Fruit fly (Drosophila melanogaster) whole organism, adult: Measurements from ENCODE around the gene CG42525.
A peak's percentile ranks its signal among the peaks of the same experiment; 100 is the strongest.

ENCODE experiments used
- CG11617 ChIP-seq: fragments of 200-800 bp; sonication (Bioruptor generic); optimal IDR thresholded peaks from 2 replicates; lab custom pipeline; 2017; ENCODE audit warnings: mild to moderate bottlenecking, missing biosample characterization, missing genetic modification reagents, missing genetic modification characterization
- CG12768 ChIP-seq: fragments of 200-800 bp; sonication (Bioruptor generic); optimal IDR thresholded peaks from 2 replicates; lab custom pipeline; 2017; ENCODE audit warnings: missing biosample characterization, missing genetic modification characterization, mild to moderate bottlenecking, moderate library complexity, missing genetic modification reagents
- CG14711 ChIP-seq: fragments of 200-800 bp; sonication (Bioruptor generic); optimal IDR thresholded peaks from 2 replicates; lab custom pipeline; 2018; ENCODE audit warnings: missing biosample characterization, mild to moderate bottlenecking, missing genetic modification characterization, moderate library complexity
- CG1620 ChIP-seq: fragments of 200-800 bp; sonication (Bioruptor generic); optimal IDR thresholded peaks from 2 replicates; lab custom pipeline; 2016; ENCODE audit warnings: missing biosample characterization, missing genetic modification characterization
- CG33017 ChIP-seq: fragments of 200-800 bp; sonication (Bioruptor generic); optimal IDR thresholded peaks from 2 replicates; lab custom pipeline; 2018; ENCODE audit warnings: missing biosample characterization, mild to moderate bottlenecking, missing genetic modification characterization, moderate library complexity
- CG5204 ChIP-seq: fragments of 200-800 bp; sonication (Bioruptor generic); optimal IDR thresholded peaks from 2 replicates; lab custom pipeline; 2016; ENCODE audit warnings: missing biosample characterization, missing genetic modification characterization
- CG7045 ChIP-seq: fragments of 200-800 bp; sonication (Bioruptor generic); optimal IDR thresholded peaks from 2 replicates; lab custom pipeline; 2017; ENCODE audit warnings: missing biosample characterization, mild to moderate bottlenecking, missing genetic modification characterization
- CG7101 ChIP-seq: fragments of 200-800 bp; sonication (Bioruptor generic); optimal IDR thresholded peaks from 2 replicates; lab custom pipeline; 2018; ENCODE audit warnings: missing biosample characterization, mild to moderate bottlenecking, missing genetic modification characterization, moderate library complexity
- Clk ChIP-seq: fragments of 200-800 bp; sonication (Bioruptor generic); optimal IDR thresholded peaks from 2 replicates; lab custom pipeline; 2017; ENCODE audit warnings: missing biosample characterization, missing genetic modification characterization
- Crg-1 ChIP-seq: fragments of 200-800 bp; sonication (Bioruptor generic); optimal IDR thresholded peaks from 2 replicates; lab custom pipeline; 2016; ENCODE audit warnings: missing biosample characterization, missing genetic modification characterization
- Hr96 ChIP-seq: fragments of 200-800 bp; sonication (Bioruptor generic); optimal IDR thresholded peaks from 2 replicates; lab custom pipeline; 2016; ENCODE audit warnings: missing biosample characterization, missing genetic modification characterization
- Mnt ChIP-seq: fragments of 200-800 bp; sonication (Bioruptor generic); optimal IDR thresholded peaks from 2 replicates; lab custom pipeline; 2016; ENCODE audit warnings: missing biosample characterization, mild to moderate bottlenecking, missing genetic modification characterization
- bab1 ChIP-seq: fragments of 200-800 bp; sonication (Bioruptor generic); optimal IDR thresholded peaks from 3 replicates; lab custom pipeline; 2019; ENCODE audit warnings: missing biosample characterization, mild to moderate bottlenecking, missing genetic modification characterization, moderate library complexity
- cic ChIP-seq: fragments of 200-800 bp; sonication (Bioruptor generic); optimal IDR thresholded peaks from 2 replicates; lab custom pipeline; 2017; ENCODE audit warnings: missing biosample characterization, mild to moderate bottlenecking, missing genetic modification characterization, moderate library complexity
- cnc ChIP-seq, 2 experiments: fragments of >200 bp; optimal IDR thresholded peaks; 2 replicates each; lab custom pipeline; 2017
- kay ChIP-seq: fragments of 200-800 bp; sonication (Bioruptor generic); peaks from one replicate; lab custom pipeline; 2016; ENCODE audit warnings: missing biosample characterization, missing genetic modification characterization, borderline replicate concordance
- ovo ChIP-seq: fragments of 200-800 bp; sonication (Bioruptor generic); optimal IDR thresholded peaks from 2 replicates; lab custom pipeline; 2016; ENCODE audit warnings: missing biosample characterization, missing genetic modification characterization
- pad ChIP-seq: fragments of 200-800 bp; sonication (Bioruptor generic); optimal IDR thresholded peaks from 3 replicates; lab custom pipeline; 2017; ENCODE audit warnings: missing biosample characterization, missing genetic modification characterization, mild to moderate bottlenecking, moderate library complexity, missing genetic modification reagents
- tj ChIP-seq: fragments of 200-800 bp; sonication (Bioruptor generic); optimal IDR thresholded peaks from 3 replicates; lab custom pipeline; 2017; ENCODE audit warnings: missing biosample characterization, mild to moderate bottlenecking, missing genetic modification characterization, moderate library complexity
- toe ChIP-seq: fragments of 200-800 bp; sonication (Bioruptor generic); optimal IDR thresholded peaks from 2 replicates; lab custom pipeline; 2016; ENCODE audit warnings: missing biosample characterization, missing genetic modification characterization

CG42525 gene

DNA sequence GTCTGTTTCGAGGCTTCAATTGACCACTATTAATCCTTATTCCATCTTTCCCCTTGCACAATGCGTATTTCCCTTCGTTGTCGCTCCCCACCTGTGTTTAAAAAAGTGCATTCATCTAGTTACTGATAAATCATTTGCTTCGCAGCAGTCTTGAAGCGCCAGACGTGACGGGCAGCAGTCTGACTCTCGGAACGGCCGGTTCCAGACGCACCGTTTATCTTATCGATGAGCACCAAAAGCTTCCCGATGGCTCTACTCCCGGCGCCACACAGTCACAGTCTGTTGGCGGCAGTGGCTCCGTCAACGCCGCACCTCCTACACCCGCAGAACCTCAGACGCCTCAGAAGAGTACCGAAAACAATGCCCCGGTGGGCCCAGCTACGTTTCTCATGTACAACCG, 5.4 kb downstream of the CG42525 start, which contains the start of gene CG42494:
TSS of gene CG42494 (plus strand) at position 301 of the 400 bp plus-strand sequence.
- no peak for TF ChIP-seq CG33017 (tag; lab: Kevin White, UChicago)
- no peak for TF ChIP-seq toe (GFP tag; lab: Kevin White, UChicago)
- TF ChIP-seq ovo (GFP tag; lab: Kevin White, UChicago): no peak
- TF ChIP-seq CG14711 (tag; lab: Kevin White, UChicago): no peak
- TF ChIP-seq bab1 (GFP tag; lab: Kevin White, UChicago): no peak
- no peak for TF ChIP-seq Clk
- TF ChIP-seq tj: no peak
- TF ChIP-seq CG12768 (GFP tag; lab: Kevin White, UChicago): no peak
- no peak for TF ChIP-seq Crg-1
- no peak for TF ChIP-seq CG7045 (GFP tag; lab: Kevin White, UChicago)
- TF ChIP-seq cic (GFP tag; lab: Kevin White, UChicago): no peak
- no peak for TF ChIP-seq pad (GFP tag; lab: Kevin White, UChicago)
- TF ChIP-seq Mnt (GFP tag; lab: Kevin White, UChicago): no peak

DNA sequence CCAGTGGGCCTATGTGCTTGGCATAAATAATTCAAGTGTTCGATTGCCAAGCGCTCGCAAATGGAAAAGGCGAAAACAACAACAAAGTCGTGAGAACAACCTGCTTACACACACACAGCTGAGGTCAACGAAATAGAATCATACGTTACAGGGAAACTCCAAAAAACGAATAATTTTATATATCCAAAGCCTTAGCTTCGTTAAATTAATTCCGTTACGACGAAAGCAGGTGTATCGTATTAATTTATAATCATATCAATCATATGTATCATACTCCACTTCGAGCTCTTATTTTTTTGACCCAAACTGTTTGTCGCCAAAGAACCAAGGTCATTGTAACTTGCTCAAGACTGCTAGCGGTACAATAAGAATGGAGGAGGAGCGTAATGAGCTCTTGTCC, 10.1 kb downstream of the CG42525 start:
- TF ChIP-seq Clk (no peak), CG14711 (tag; lab: Kevin White, UChicago) (peak; percentile 70), cnc (optimal IDR thresholded peaks at IDR 0.05; lab: Kevin White, UChicago) (no peak), CG1620 (peak; percentile 47), toe (GFP tag; lab: Kevin White, UChicago) (peak; percentile 3), Hr96 (GFP tag; lab: Kevin White, UChicago) (peak; percentile 36), cic (GFP tag; lab: Kevin White, UChicago) (no peak), bab1 (GFP tag; lab: Kevin White, UChicago) (peak; percentile 93), Crg-1 (peak; percentile 11), kay (GFP tag; lab: Kevin White, UChicago) (no peak), tj (peak; percentile 69), Mnt (GFP tag; lab: Kevin White, UChicago) (no peak), ovo (GFP tag; lab: Kevin White, UChicago) (no peak), pad (GFP tag; lab: Kevin White, UChicago) (peak; percentile 36), CG11617 (GFP tag; lab: Kevin White, UChicago) (peak; percentile 27), CG33017 (tag; lab: Kevin White, UChicago) (peak; percentile 73), CG5204 (GFP tag; lab: Kevin White, UChicago) (no peak), CG12768 (GFP tag; lab: Kevin White, UChicago) (peak; percentile 18), CG7101 (tag; lab: Kevin White, UChicago) (peak; percentile 68), CG7045 (GFP tag; lab: Kevin White, UChicago) (peak; percentile 78)

DNA sequence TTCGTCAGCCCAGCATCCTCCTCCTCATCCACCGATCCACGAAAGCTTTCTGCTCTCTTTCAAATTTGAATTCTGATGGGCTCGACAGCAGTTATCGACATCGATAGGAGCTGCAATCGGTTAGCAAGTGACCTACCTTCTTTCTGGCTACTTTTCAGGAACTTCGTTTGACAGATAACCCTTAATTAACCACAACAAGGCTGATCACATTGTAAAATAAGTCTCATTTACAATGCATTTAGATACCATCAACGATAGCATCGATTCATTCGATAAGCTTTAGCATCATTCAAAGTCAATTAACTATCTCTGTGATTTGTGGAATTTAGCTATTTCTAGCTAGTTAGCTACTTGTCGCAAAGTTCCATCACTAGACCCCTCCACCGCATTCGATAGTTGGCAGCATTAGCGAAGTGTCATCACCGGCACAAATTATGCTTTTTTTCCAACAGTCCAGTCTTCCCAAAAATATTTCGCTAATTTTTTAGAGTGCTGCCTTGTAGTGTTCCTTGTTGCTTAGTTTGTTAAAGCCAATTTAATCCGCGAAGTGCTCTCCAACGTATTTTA, 10.9 kb downstream of the CG42525 start, which contains the start of the genes MnM and Girdin:
TSS of gene MnM (minus strand) at position 51 of the 567 bp plus-strand sequence.
TSS of gene Girdin (plus strand) at position 401 of the 567 bp plus-strand sequence.
- TF ChIP-seq cic (GFP tag; lab: Kevin White, UChicago) (no peak), CG1620 (peak; percentile 73), CG12768 (GFP tag; lab: Kevin White, UChicago) (peak; percentile 0), cnc (optimal IDR thresholded peaks at IDR 0.05; lab: Kevin White, UChicago) (no peak), bab1 (GFP tag; lab: Kevin White, UChicago) (peak; percentile 23), CG11617 (GFP tag; lab: Kevin White, UChicago) (peak; percentile 66), CG7101 (tag; lab: Kevin White, UChicago) (peak; percentile 43), Hr96 (GFP tag; lab: Kevin White, UChicago) (peak; percentile 75), CG5204 (GFP tag; lab: Kevin White, UChicago) (peak; percentile 62), toe (GFP tag; lab: Kevin White, UChicago) (peak; percentile 67), kay (GFP tag; lab: Kevin White, UChicago) (no peak), Mnt (GFP tag; lab: Kevin White, UChicago) (peak; percentile 58), CG33017 (tag; lab: Kevin White, UChicago) (no peak), CG14711 (tag; lab: Kevin White, UChicago) (peak; percentile 14), tj (peak; percentile 31), Clk (peak; percentile 9), pad (GFP tag; lab: Kevin White, UChicago) (peak; percentile 62), Crg-1 (peak; percentile 54), CG7045 (GFP tag; lab: Kevin White, UChicago) (peak; percentile 39)

DNA sequence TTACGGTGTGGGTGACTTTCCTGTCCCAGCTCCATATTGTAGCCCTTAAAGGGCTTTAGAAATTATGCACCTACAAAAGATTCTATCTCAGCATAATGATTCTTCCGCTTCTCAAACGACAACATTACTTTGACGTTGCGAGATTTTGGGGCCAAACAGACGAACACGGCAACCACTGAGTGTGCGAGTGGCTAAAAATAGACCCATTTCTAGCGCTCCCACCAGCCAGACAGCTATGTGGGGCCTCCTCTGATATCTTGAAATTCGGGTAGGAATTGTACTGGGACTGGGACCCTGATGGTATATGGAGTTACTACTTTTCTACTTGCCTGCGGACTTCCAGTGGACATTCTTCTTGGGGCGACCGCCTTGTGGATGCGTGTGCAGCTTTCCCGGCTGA, 11.7 kb downstream of the CG42525 start:
- no peak for TF ChIP-seq CG7101 (tag; lab: Kevin White, UChicago)
- no peak for TF ChIP-seq Hr96 (GFP tag; lab: Kevin White, UChicago)
- no peak for TF ChIP-seq CG33017 (tag; lab: Kevin White, UChicago)
- no peak for TF ChIP-seq Crg-1
- TF ChIP-seq CG14711 (tag; lab: Kevin White, UChicago): no peak
- TF ChIP-seq tj: no peak
- no peak for TF ChIP-seq Mnt (GFP tag; lab: Kevin White, UChicago)
- no peak for TF ChIP-seq toe (GFP tag; lab: Kevin White, UChicago)
- TF ChIP-seq CG11617 (GFP tag; lab: Kevin White, UChicago): no peak
- TF ChIP-seq cic (GFP tag; lab: Kevin White, UChicago): no peak
- no peak for TF ChIP-seq kay (GFP tag; lab: Kevin White, UChicago)
- TF ChIP-seq Clk: no peak
- no peak for TF ChIP-seq CG7045 (GFP tag; lab: Kevin White, UChicago)
- TF ChIP-seq pad (GFP tag; lab: Kevin White, UChicago): no peak

DNA sequence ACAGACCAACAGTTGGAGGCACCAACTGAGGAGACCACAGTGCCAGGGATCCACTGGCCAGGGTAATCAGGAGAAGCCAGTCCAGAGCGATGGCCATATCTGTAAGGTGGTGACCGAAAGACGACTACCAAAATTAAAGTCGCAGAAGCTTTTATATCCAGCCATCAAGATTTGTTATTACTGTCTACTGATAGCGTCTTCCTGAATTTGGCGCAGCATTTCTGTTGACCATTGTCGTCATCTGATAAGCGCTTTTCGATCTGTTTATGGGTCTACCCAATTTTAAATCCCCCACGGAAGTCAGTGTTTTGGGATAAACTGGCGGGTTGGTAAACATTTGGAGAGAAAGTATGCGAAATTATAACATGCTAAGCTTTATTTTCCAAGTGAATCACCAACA, 17.1 kb downstream of the CG42525 start, which contains the start of gene CG14963:
TSS of gene CG14963 (minus strand) at position 101 of the 400 bp plus-strand sequence.
- TF ChIP-seq ovo (GFP tag; lab: Kevin White, UChicago) (no peak), Hr96 (GFP tag; lab: Kevin White, UChicago) (no peak), CG7045 (GFP tag; lab: Kevin White, UChicago) (no peak)
